Fruit fly (Drosophila melanogaster): ENCODE results near the gene CG17991.
A peak's percentile ranks its signal among the peaks of the same experiment; 100 is the strongest.

CG17991 gene

dm6 chr3R:27212979-27213580 is 28.0 kb upstream of the CG17991 start (continued):
- TF ChIP-seq chinmo (GFP tag; IDR thresholded peaks at IDR 0.05; ENCODE audit: partially characterized antibody) = 0 out of 4 replicates have a peak, but pooled peaks have one; percentile 62

- no peak for TF ChIP-seq Side (GFP tag; optimal IDR thresholded peaks at IDR 0.05)
- no peak for TF ChIP-seq CG17359 (tag; optimal IDR thresholded peaks at IDR 0.05)
- no peak for TF ChIP-seq CG4404 (GFP tag; IDR thresholded peaks at IDR 0.05)
- TF ChIP-seq CG12391 (tag; optimal IDR thresholded peaks at IDR 0.05) = no peak
- peak; percentile 3 for TF ChIP-seq D19A (tag; optimal IDR thresholded peaks at IDR 0.05)
Measured at dm6 chr3R:27214949-27215348, 26.1 kb upstream of the CG17991 start.

- no peak for TF ChIP-seq CG13296 (GFP tag; optimal IDR thresholded peaks at IDR 0.05)
- peak; percentile 18; the same call in 1 of the 2 replicates for TF ChIP-seq Xrp1 (GFP tag; IDR thresholded peaks at IDR 0.05)
- TF ChIP-seq Ets65A (GFP tag) = no peak
- TF ChIP-seq CoRest (tag; optimal IDR thresholded peaks at IDR 0.05) = no peak
- peak; percentile 47; the same call in 1 of the 2 replicates for TF ChIP-seq Drgx (GFP tag; IDR thresholded peaks at IDR 0.05)
- TF ChIP-seq MTF-1 (GFP tag; optimal IDR thresholded peaks at IDR 0.05; ENCODE audit: borderline replicate concordance) = no peak
- peak; percentile 3 for TF ChIP-seq gsb-n (tag; optimal IDR thresholded peaks at IDR 0.05)
- peak; percentile 16 for TF ChIP-seq Med (GFP tag)
- TF ChIP-seq D19A (tag; optimal IDR thresholded peaks at IDR 0.05) = peak; percentile 21
- peak; percentile 17 for TF ChIP-seq CG2678 (tag; optimal IDR thresholded peaks at IDR 0.05)
- TF ChIP-seq CHES-1-like (GFP tag; optimal IDR thresholded peaks at IDR 0.05) = no peak
- no peak for TF ChIP-seq dmrt99B (tag; optimal IDR thresholded peaks at IDR 0.05)
- TF ChIP-seq Gsc (GFP tag; IDR thresholded peaks at IDR 0.05) = no peak
- peak; percentile 12 for TF ChIP-seq CG10267 (tag; optimal IDR thresholded peaks at IDR 0.05)
- peak; percentile 22 for TF ChIP-seq Blimp-1 (GFP tag; optimal IDR thresholded peaks at IDR 0.05)
- TF ChIP-seq lola (GFP tag; optimal IDR thresholded peaks at IDR 0.05) = peak in 1 of 3 experiments; percentile 55
- TF ChIP-seq Oli (tag; optimal IDR thresholded peaks at IDR 0.05) = no peak
- TF ChIP-seq nom (GFP tag; optimal IDR thresholded peaks at IDR 0.05) = peak; percentile 45
- TF ChIP-seq hb (GFP tag; IDR thresholded peaks at IDR 0.05; ENCODE audit: partially characterized antibody) = no peak
- TF ChIP-seq H2.0 (GFP tag; IDR thresholded peaks at IDR 0.05) = 0 out of 2 replicates have a peak, but pooled peaks have one; percentile 6
- peak; percentile 46; the same call in 2 of the 3 replicates for TF ChIP-seq row (GFP tag; IDR thresholded peaks at IDR 0.05)
- TF ChIP-seq ac (GFP tag; optimal IDR thresholded peaks at IDR 0.05) = no peak
- no peak for TF ChIP-seq tna (GFP tag; IDR thresholded peaks at IDR 0.05; ENCODE audit: partially characterized antibody)
- TF ChIP-seq CG12744 (GFP tag; optimal IDR thresholded peaks at IDR 0.05) = no peak
- TF ChIP-seq gem (tag; optimal IDR thresholded peaks at IDR 0.05) = peak; percentile 39
- TF ChIP-seq D19B (GFP tag; optimal IDR thresholded peaks at IDR 0.05) = peak; percentile 49
- no peak for TF ChIP-seq sim (GFP tag; IDR thresholded peaks at IDR 0.05)
- peak; percentile 6 for TF ChIP-seq CG8388 (GFP tag; optimal IDR thresholded peaks at IDR 0.05)
- TF ChIP-seq Ssrp (tag; optimal IDR thresholded peaks at IDR 0.05) = peak; percentile 0
- no peak for TF ChIP-seq CG12236 (GFP tag; optimal IDR thresholded peaks at IDR 0.05)
- peak; percentile 20 for TF ChIP-seq fd96Cb (tag; optimal IDR thresholded peaks at IDR 0.05)
- peak; percentile 50 for TF ChIP-seq CG2712 (tag; optimal IDR thresholded peaks at IDR 0.05)
- TF ChIP-seq nmo (GFP tag; optimal IDR thresholded peaks at IDR 0.05) = peak; percentile 36
- no peak for TF ChIP-seq gcm2 (GFP tag; optimal IDR thresholded peaks at IDR 0.05)
- peak; percentile 55 for TF ChIP-seq CG10979 (tag; optimal IDR thresholded peaks at IDR 0.05)
- TF ChIP-seq seq (GFP tag; IDR thresholded peaks at IDR 0.05) = no peak
- no peak for TF ChIP-seq CG9215 (GFP tag; IDR thresholded peaks at IDR 0.05)
- peak; percentile 47 for TF ChIP-seq CG18262 (tag; optimal IDR thresholded peaks at IDR 0.05)
- TF ChIP-seq CG11504 (tag; optimal IDR thresholded peaks at IDR 0.05) = peak; percentile 4
Measured at dm6 chr3R:27217465-27218059, 23.5 kb upstream of the CG17991 start.
